Fruit fly (Drosophila melanogaster) whole organism: ENCODE results near the gene ArfGAP3.

Experiments
- CG8478 ChIP-seq: fragments of >200 bp; optimal IDR thresholded peaks from 2 replicates; lab custom pipeline; 2018; ENCODE audit warnings: inconsistent platforms
- Dll ChIP-seq: fragments of >200 bp; optimal IDR thresholded peaks from 2 replicates; lab custom pipeline; 2017
- EcR ChIP-seq, 2 experiments: fragments of >200 bp; optimal IDR thresholded peaks; 2 replicates each; lab custom pipeline; 2017; ENCODE audit warnings: missing biosample characterization in 2 of 2, missing genetic modification characterization in 2 of 2, missing genetic modification reagents in 2 of 2
- pan ChIP-seq: fragments of >200 bp; optimal IDR thresholded peaks from 2 replicates; lab custom pipeline; 2017
- psq ChIP-seq: fragments of >200 bp; optimal IDR thresholded peaks from 2 replicates; lab custom pipeline; 2017
- usp ChIP-seq: fragments of >200 bp; optimal IDR thresholded peaks from 2 replicates; lab custom pipeline; 2017; ENCODE audit warnings: missing biosample characterization, missing genetic modification characterization, mixed read lengths

The ArfGAP3 gene

dm6 chr3L:22680932-22681331 lies 36.4 kb downstream of the ArfGAP3 start:
- TF ChIP-seq psq (lab: Kevin White, UChicago): no peak
- TF ChIP-seq pan (lab: Kevin White, UChicago): no peak
- TF ChIP-seq EcR (GFP tag; optimal IDR thresholded peaks at IDR 0.05; lab: Kevin White, UChicago): no peak
- no peak for TF ChIP-seq usp (GFP tag; lab: Kevin White, UChicago)
- no peak for TF ChIP-seq Dll (lab: Kevin White, UChicago)
- no peak for TF ChIP-seq CG8478 (lab: Kevin White, UChicago)

DNA sequence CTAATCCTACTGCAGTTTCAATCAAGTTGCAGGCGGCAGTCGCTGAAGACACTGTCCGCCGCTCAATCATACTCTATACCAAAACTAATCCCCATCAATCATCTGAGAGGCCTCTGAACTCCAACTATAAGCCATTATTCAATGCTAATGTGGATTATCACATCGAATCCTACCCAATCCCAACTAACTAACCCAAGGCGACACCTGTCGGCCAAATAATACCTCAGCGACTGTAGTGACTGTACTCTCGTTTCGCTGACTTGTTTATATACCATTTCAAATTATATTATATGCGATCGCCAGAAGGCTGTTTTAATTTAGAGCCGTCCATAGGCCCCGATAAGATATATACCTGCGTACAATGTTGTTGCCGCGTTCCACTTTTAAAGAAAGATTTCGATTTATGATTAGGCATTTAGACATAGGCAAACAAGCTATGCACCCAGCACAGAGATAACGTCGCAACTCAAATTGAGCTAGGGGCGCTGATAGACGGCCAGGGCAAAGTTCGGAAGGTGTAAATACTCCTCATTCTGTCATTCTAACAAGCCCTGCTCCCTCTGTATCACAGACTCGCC lies 45.6 kb downstream of the ArfGAP3 start:
- TF ChIP-seq psq (lab: Kevin White, UChicago) (no peak), Dll (lab: Kevin White, UChicago) (no peak), pan (lab: Kevin White, UChicago) (no peak), EcR (GFP tag; optimal IDR thresholded peaks at IDR 0.05; lab: Kevin White, UChicago) (no peak), CG8478 (lab: Kevin White, UChicago) (no peak), usp (GFP tag; lab: Kevin White, UChicago) (no peak)

DNA sequence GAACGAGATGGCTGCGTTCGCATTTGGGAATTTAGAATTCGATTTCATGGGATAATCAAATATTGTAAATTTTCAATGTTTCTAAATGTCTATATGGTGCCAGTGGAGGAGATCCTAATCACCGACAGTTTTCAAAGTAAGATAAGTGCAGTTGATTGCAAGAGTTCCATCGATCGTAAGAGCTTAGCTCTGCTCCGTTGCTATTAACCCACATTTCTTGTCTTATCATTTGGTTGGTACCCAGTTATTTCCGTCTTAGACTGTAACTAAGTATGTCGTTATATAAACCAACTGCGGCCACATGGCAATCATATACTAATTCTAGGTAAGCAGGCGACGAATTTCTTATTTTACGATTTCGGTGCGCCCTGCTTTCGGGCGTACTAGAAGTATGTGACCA lies 47.2 kb downstream of the ArfGAP3 start:
- TF ChIP-seq usp (GFP tag; lab: Kevin White, UChicago) (no peak), Dll (lab: Kevin White, UChicago) (no peak), psq (lab: Kevin White, UChicago) (no peak), pan (lab: Kevin White, UChicago) (no peak), CG8478 (lab: Kevin White, UChicago) (no peak), EcR (GFP tag; optimal IDR thresholded peaks at IDR 0.05; lab: Kevin White, UChicago) (no peak)

- TF ChIP-seq psq (lab: Kevin White, UChicago): no peak
- no peak for TF ChIP-seq EcR (GFP tag; optimal IDR thresholded peaks at IDR 0.05; lab: Kevin White, UChicago)
- TF ChIP-seq pan (lab: Kevin White, UChicago): no peak
- no peak for TF ChIP-seq CG8478 (lab: Kevin White, UChicago)
- no peak for TF ChIP-seq Dll (lab: Kevin White, UChicago)
- no peak for TF ChIP-seq usp (GFP tag; lab: Kevin White, UChicago)
Observed at dm6 chr3L:22669275-22670006, 47.9 kb downstream of the ArfGAP3 start, which contains the start of gene Jhbp6. Gene Jhbp6, plus strand, starts transcription at chr3L:22669956.

dm6 chr3L:22665110-22665509 lies 52.3 kb downstream of the ArfGAP3 start:
- no peak for TF ChIP-seq Dll (lab: Kevin White, UChicago)
